Worm (Caenorhabditis elegans) whole organism, young adult: ENCODE data around the gene hot-9.

Experiments used
- B0336.3 ChIP-seq: fragments of 200-800 bp; sonication (Bioruptor generic); IDR thresholded peaks from 2 replicates; pipeline ENCODE4 v1.3.6; 2022; ENCODE audit warnings: missing genetic modification characterization, missing compliant biosample characterization
- F33H1.4 ChIP-seq: fragments of 200-800 bp; sonication (Bioruptor generic); IDR thresholded peaks from 2 replicates; pipeline ENCODE4 v1.3.6; 2022; ENCODE audit warnings: missing genetic modification reagents, missing genetic modification characterization, missing compliant biosample characterization
- F52B5.7 ChIP-seq: sonication (generic microtip); optimal IDR thresholded peaks from 2 replicates; lab custom pipeline; 2016; ENCODE audit warnings: mild to moderate bottlenecking, missing genetic modification characterization, missing compliant biosample characterization
- F57C9.4 ChIP-seq: sonication (generic microtip); optimal IDR thresholded peaks from 2 replicates; lab custom pipeline; 2017; ENCODE audit warnings: mild to moderate bottlenecking, missing genetic modification characterization, missing compliant biosample characterization
- aptf-2 ChIP-seq: fragments of 200-800 bp; sonication (Bioruptor generic); conservative IDR thresholded peaks from 2 replicates; pipeline ENCODE4 v1.3.6; 2022; ENCODE audit warnings: missing genetic modification reagents, missing genetic modification characterization, missing compliant biosample characterization
- attf-3 ChIP-seq: fragments of 200-800 bp; sonication (Bioruptor generic); conservative IDR thresholded peaks from 2 replicates; pipeline ENCODE4 v1.3.6; 2022; ENCODE audit warnings: missing genetic modification reagents, missing genetic modification characterization, missing compliant biosample characterization
- ceh-40 ChIP-seq: fragments of 200-800 bp; sonication (Bioruptor generic); IDR thresholded peaks from 2 replicates; pipeline ENCODE4 v1.3.6; 2022; ENCODE audit warnings: missing genetic modification characterization, missing compliant biosample characterization
- ceh-79 ChIP-seq: sonication (generic microtip); optimal IDR thresholded peaks from 2 replicates; lab custom pipeline; 2017; ENCODE audit warnings: mild to moderate bottlenecking, missing genetic modification characterization, missing compliant biosample characterization
- die-1 ChIP-seq: sonication (generic microtip); optimal IDR thresholded peaks from 2 replicates; lab custom pipeline; 2016; ENCODE audit warnings: missing genotype, mild to moderate bottlenecking, missing genetic modification characterization, missing compliant biosample characterization
- dpff-1 ChIP-seq: sonication (generic microtip); optimal IDR thresholded peaks from 2 replicates; lab custom pipeline; 2017; ENCODE audit warnings: mild to moderate bottlenecking, missing genetic modification characterization, missing compliant biosample characterization
- dpl-1 ChIP-seq: fragments of 150-350 bp; optimal IDR thresholded peaks from 2 replicates; lab custom pipeline; 2014; ENCODE audit warnings: missing biosample characterization, missing genetic modification reagents, missing genetic modification characterization
- efl-1 ChIP-seq: fragments of 150-350 bp; optimal IDR thresholded peaks from 2 replicates; lab custom pipeline; 2014; ENCODE audit warnings: missing biosample characterization, missing genetic modification reagents, missing genetic modification characterization
- egrh-3 ChIP-seq: fragments of 200-800 bp; sonication (Bioruptor generic); IDR thresholded peaks from 2 replicates; pipeline ENCODE4 v1.3.6; 2022; ENCODE audit warnings: missing genetic modification reagents, missing genetic modification characterization, missing compliant biosample characterization
- fkh-3 ChIP-seq: sonication (generic microtip); optimal IDR thresholded peaks from 2 replicates; lab custom pipeline; 2016; ENCODE audit warnings: mild to moderate bottlenecking, missing genetic modification characterization, missing compliant biosample characterization
- gei-17 ChIP-seq: fragments of 200-800 bp; sonication (Bioruptor generic); optimal IDR thresholded peaks from 2 replicates; lab custom pipeline; 2018; ENCODE audit warnings: mild to moderate bottlenecking, missing genetic modification characterization, missing compliant biosample characterization
- him-1 ChIP-seq: sonication (generic microtip); optimal IDR thresholded peaks from 2 replicates; lab custom pipeline; 2016; ENCODE audit warnings: missing genotype, missing genetic modification reagents, missing genetic modification characterization, missing compliant biosample characterization
- hrde-1 ChIP-seq: sonication (generic microtip); optimal IDR thresholded peaks from 2 replicates; lab custom pipeline; 2016; ENCODE audit warnings: missing genetic modification characterization, mild to moderate bottlenecking, missing compliant biosample characterization, moderate library complexity, missing genotype, missing genetic modification reagents, borderline replicate concordance
- hsf-1 ChIP-seq: fragments of 200-800 bp; sonication (Bioruptor generic); IDR thresholded peaks from 2 replicates; pipeline ENCODE4 v1.3.6; 2022; ENCODE audit warnings: missing genetic modification reagents, missing genetic modification characterization, missing compliant biosample characterization
- let-607 ChIP-seq, 2 experiments: fragments of 200-800 bp in 1 of 2; sonication (Bioruptor generic) in 1 of 2; sonication (generic microtip) in 1 of 2; optimal IDR thresholded peaks; 2 replicates each; lab custom pipeline; 2016 to 2018; ENCODE audit warnings: mild to moderate bottlenecking in 2 of 2, missing compliant biosample characterization in 2 of 2, missing genetic modification characterization in 2 of 2, moderate library complexity in 2 of 2, missing genotype in 1 of 2
- lin-26 ChIP-seq: fragments of 200-800 bp; sonication (Bioruptor generic); IDR thresholded peaks from 2 replicates; pipeline ENCODE4 v1.3.6; 2022; ENCODE audit warnings: missing genetic modification reagents, missing genetic modification characterization, missing compliant biosample characterization
- lin-35 ChIP-seq, 3 experiments: fragments of 150-350 bp in 2 of 3; sonication (generic microtip) in 1 of 3; optimal IDR thresholded peaks; 2 replicates each; lab custom pipeline; 2014 to 2018; ENCODE audit warnings: missing biosample characterization in 3 of 3, missing genetic modification characterization in 3 of 3, missing genetic modification reagents in 3 of 3
- madf-6 ChIP-seq: fragments of 200-800 bp; sonication (Bioruptor generic); IDR thresholded peaks from 2 replicates; pipeline ENCODE4 v1.3.6; 2022; ENCODE audit warnings: missing genetic modification reagents, missing genetic modification characterization, missing compliant biosample characterization
- nfyb-1 ChIP-seq: fragments of 200-800 bp; sonication (Bioruptor generic); IDR thresholded peaks from 2 replicates; pipeline ENCODE4 v1.3.6; 2022; ENCODE audit warnings: missing genetic modification reagents, missing genetic modification characterization, missing compliant biosample characterization
- nhr-80 ChIP-seq: sonication (generic microtip); optimal IDR thresholded peaks from 2 replicates; lab custom pipeline; 2016; ENCODE audit warnings: missing genetic modification characterization, missing compliant biosample characterization
- sea-2 ChIP-seq: fragments of 200-800 bp; sonication (Bioruptor generic); IDR thresholded peaks from 2 replicates; pipeline ENCODE4 v1.3.6; 2022; ENCODE audit warnings: missing genetic modification characterization, missing compliant biosample characterization
- snpc-1.1 ChIP-seq: sonication (generic microtip); optimal IDR thresholded peaks from 2 replicates; lab custom pipeline; 2017; ENCODE audit warnings: missing genetic modification characterization, mild to moderate bottlenecking, missing compliant biosample characterization, antibody characterized with exemption, moderate library complexity, missing genotype, missing genetic modification reagents; ENCODE audit not compliant: insufficient read depth
- snpc-3.4 ChIP-seq: sonication (generic microtip); optimal IDR thresholded peaks from 2 replicates; lab custom pipeline; 2017; ENCODE audit warnings: missing genetic modification characterization, mild to moderate bottlenecking, missing compliant biosample characterization, antibody characterized with exemption, moderate library complexity, missing genotype, missing genetic modification reagents
- snpc-4 ChIP-seq, 5 experiments: fragments of 150-350 bp in 1 of 5; sonication (generic microtip) in 4 of 5; optimal IDR thresholded peaks; 2 replicates each; lab custom pipeline; 2014 to 2018; ENCODE audit warnings: missing genetic modification characterization in 5 of 5, missing biosample characterization in 3 of 5, antibody characterized with exemption in 2 of 5, mild to moderate bottlenecking in 2 of 5, missing compliant biosample characterization in 2 of 5, missing genotype in 2 of 5, moderate library complexity in 2 of 5, missing genetic modification reagents in 1 of 5
- somi-1 ChIP-seq: fragments of 200-800 bp; sonication (Bioruptor generic); optimal IDR thresholded peaks from 2 replicates; lab custom pipeline; 2018; ENCODE audit warnings: mild to moderate bottlenecking, missing genetic modification characterization, missing compliant biosample characterization
- tbp1 ChIP-seq: fragments of 200-800 bp; sonication (Bioruptor generic); optimal IDR thresholded peaks from 2 replicates; lab custom pipeline; 2018; ENCODE audit warnings: mild to moderate bottlenecking, missing genetic modification characterization, missing compliant biosample characterization
- tbx-9 ChIP-seq: sonication (generic microtip); optimal IDR thresholded peaks from 2 replicates; lab custom pipeline; 2016; ENCODE audit warnings: borderline replicate concordance, missing genetic modification characterization, inconsistent platforms, missing compliant biosample characterization
- unc-62 ChIP-seq: fragments of 150-350 bp; optimal IDR thresholded peaks from 2 replicates; lab custom pipeline; 2014; ENCODE audit warnings: missing biosample characterization, missing genetic modification reagents, missing genetic modification characterization
- ztf-26 ChIP-seq: sonication (generic microtip); optimal IDR thresholded peaks from 2 replicates; lab custom pipeline; 2017; ENCODE audit warnings: missing genetic modification characterization, missing compliant biosample characterization

The hot-9 gene

DNA sequence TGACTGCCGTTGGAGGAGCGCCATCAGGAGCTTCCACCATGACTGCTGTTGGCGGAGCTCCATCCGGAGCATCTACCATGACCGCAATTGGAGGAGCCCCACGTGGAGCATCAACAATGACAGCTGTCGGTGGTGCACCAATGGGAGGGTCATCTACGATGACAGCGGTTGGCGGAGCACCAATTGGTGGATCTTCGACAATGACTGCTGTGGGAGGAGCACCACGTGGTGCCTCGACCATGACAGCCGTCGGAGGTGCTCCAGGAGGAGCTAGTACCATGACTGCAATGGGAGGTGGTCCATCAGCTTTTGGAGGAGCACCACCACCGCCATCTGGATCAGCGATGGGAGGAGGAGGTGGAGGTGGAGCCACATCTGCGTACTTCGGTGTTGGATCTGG lies 28.2 kb downstream of the hot-9 start, which contains the start of gene T28H11.7:
Gene T28H11.7, minus strand, starts transcription at position 101 of the 400 bp plus-strand sequence.
- TF ChIP-seq egrh-3 = peak; percentile 49; the same call in 1 of the 2 replicates

- peak; percentile 75 for TF ChIP-seq egrh-3
Measured at ce11 chrIV:5016461-5016860, 28.8 kb downstream of the hot-9 start, which contains the start of gene ssq-4. Gene ssq-4, plus strand, starts transcription at chrIV:5016479.

DNA sequence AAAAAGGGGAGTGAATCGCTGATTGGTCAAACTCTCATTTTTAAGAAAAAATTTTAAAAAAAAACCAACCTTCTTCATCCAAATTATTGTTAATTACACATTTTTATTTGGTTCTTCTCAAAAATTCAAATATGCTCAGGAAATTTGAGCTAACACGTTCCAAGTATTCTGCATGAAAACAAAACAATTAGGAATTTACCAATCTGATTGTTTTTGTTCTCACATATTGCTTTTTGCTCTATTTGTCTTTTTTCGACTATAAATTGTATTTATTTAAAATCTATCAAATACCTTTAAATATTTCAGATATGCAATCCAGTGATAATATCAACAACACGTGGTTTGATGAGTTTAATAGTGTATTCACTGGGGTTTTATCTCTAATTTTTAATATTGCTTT lies 33.0 kb downstream of the hot-9 start, which contains the start of gene srm-1:
Gene srm-1, plus strand, starts transcription at position 301 of the 400 bp plus-strand sequence.
- TF ChIP-seq madf-6 (GFP tag; lab: Robert Waterston, UW) (no peak), hrde-1 (tag; lab: Kevin White, UChicago) (no peak)

DNA sequence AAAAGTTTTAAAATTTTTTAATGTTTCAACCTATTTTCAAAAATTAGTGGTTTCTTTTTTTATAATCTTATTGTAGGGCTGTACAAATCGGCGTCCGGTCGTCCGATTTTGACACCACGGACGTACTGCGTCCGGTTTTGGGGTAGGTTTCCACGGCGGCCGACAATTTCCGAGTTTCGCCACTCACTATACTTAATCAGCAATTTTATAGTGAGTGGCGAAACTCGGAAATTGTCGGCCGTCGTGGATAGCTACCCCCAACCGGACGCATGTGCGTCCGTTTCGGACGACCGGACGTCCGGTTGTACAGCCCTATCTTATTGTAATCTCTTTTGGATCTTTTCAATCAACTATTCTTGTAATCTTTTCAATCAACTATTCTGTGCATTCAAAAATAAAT lies 34.3 kb downstream of the hot-9 start:
- TF ChIP-seq snpc-1.1 = peak; percentile 83
- TF ChIP-seq snpc-4 (GFP tag; optimal IDR thresholded peaks at IDR 0.05; lab: Kevin White, UChicago) = peak; percentile 62
- peak in 3 of 4 experiments; percentile 84 to 97 (median 92) for TF ChIP-seq snpc-4 (tag; optimal IDR thresholded peaks at IDR 0.05; lab: Kevin White, UChicago)

ce11 chrIV:5008378-5008777 lies 36.9 kb downstream of the hot-9 start, which contains the start of gene srm-2:
Gene srm-2, plus strand, starts transcription at chrIV:5008678.
- no peak for TF ChIP-seq fkh-3 (tag; lab: Kevin White, UChicago)
- TF ChIP-seq lin-35 (GFP tag; optimal IDR thresholded peaks at IDR 0.05; lab: Kevin White, UChicago) = no peak
- no peak for TF ChIP-seq F33H1.4 (GFP tag; lab: Robert Waterston, UW)
- no peak for TF ChIP-seq hsf-1
- TF ChIP-seq unc-62 (GFP tag; lab: Kevin White, UChicago) = no peak
- TF ChIP-seq gei-17 (GFP tag; lab: Kevin White, UChicago) = no peak
- no peak for TF ChIP-seq efl-1 (GFP tag; lab: Kevin White, UChicago)
- no peak for TF ChIP-seq F57C9.4 (tag; lab: Kevin White, UChicago)
- no peak for TF ChIP-seq let-607 (tag; optimal IDR thresholded peaks at IDR 0.05; lab: Kevin White, UChicago)
- no peak for TF ChIP-seq aptf-2 (GFP tag; lab: Robert Waterston, UW)
- no peak for TF ChIP-seq him-1 (tag; lab: Kevin White, UChicago)
- TF ChIP-seq lin-26 (GFP tag; lab: Robert Waterston, UW) = no peak

DNA sequence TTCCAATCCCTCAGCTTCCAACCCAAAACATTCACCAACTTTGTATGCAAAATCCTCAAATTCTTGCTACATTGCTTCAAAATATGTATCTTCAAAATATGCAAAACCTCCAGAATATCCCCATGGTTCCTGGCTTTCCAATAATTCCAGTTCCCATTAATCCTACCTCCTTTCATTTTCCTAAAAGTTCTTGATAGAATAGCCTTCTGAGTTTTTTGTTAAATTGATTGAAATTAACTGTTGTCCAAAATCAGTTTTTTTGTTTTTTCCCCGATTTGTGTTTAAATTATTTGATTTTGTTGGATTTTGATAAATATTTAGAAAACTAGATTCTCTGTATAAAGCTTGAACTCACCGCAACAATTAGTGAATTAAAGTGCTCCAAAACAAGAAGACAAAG lies 40.1 kb downstream of the hot-9 start:
- TF ChIP-seq snpc-3.4 (tag; lab: Kevin White, UChicago) (no peak), B0336.3 (no peak), sea-2 (GFP tag; lab: Robert Waterston, UW) (no peak), hrde-1 (tag; lab: Kevin White, UChicago) (no peak), ceh-79 (tag; lab: Kevin White, UChicago) (no peak), nhr-80 (tag; lab: Kevin White, UChicago) (no peak), dpff-1 (no peak), attf-3 (GFP tag; lab: Robert Waterston, UW) (no peak), tbp1 (GFP tag; lab: Kevin White, UChicago) (no peak)

DNA sequence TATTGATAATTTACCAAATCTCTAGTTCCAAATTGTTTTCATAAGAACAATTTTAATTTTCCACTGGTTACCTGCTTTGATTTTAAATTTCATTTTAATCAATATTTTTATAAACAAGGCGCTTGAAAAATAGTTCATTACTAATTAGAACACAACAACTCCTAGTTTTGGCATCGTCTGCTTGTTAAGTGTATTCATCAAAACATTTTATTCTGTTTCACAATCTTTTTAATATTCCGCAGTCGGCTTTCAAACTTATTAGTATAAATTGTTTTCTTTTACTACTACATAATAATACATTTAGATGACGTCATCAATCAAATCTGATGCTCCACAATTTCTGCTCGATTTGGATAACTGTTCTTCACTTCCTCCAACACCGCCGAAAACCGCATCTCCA lies 42.8 kb downstream of the hot-9 start, which contains the start of gene pes-1:
Gene pes-1, plus strand, starts transcription at position 301 of the 400 bp plus-strand sequence.
- no peak for TF ChIP-seq ceh-40 (GFP tag; lab: Robert Waterston, UW)
- no peak for TF ChIP-seq somi-1 (GFP tag; lab: Kevin White, UChicago)
- no peak for TF ChIP-seq nfyb-1 (GFP tag; lab: Robert Waterston, UW)
- TF ChIP-seq ztf-26 = no peak
- no peak for TF ChIP-seq F52B5.7 (tag; lab: Kevin White, UChicago)
- no peak for TF ChIP-seq die-1 (tag; lab: Kevin White, UChicago)
- no peak for TF ChIP-seq tbx-9 (tag; lab: Kevin White, UChicago)
- no peak for TF ChIP-seq dpl-1
